Fruit fly (Drosophila melanogaster) S2 (cell line): ENCODE results near the gene wisp.

Experiments used
- CG8478 ChIP-seq: fragments of >200 bp; optimal IDR thresholded peaks from 2 replicates; lab custom pipeline; 2018
- CTCF ChIP-seq, 2 experiments: fragments of >200 bp; optimal IDR thresholded peaks; 2 replicates each; lab custom pipeline; 2018

DNA sequence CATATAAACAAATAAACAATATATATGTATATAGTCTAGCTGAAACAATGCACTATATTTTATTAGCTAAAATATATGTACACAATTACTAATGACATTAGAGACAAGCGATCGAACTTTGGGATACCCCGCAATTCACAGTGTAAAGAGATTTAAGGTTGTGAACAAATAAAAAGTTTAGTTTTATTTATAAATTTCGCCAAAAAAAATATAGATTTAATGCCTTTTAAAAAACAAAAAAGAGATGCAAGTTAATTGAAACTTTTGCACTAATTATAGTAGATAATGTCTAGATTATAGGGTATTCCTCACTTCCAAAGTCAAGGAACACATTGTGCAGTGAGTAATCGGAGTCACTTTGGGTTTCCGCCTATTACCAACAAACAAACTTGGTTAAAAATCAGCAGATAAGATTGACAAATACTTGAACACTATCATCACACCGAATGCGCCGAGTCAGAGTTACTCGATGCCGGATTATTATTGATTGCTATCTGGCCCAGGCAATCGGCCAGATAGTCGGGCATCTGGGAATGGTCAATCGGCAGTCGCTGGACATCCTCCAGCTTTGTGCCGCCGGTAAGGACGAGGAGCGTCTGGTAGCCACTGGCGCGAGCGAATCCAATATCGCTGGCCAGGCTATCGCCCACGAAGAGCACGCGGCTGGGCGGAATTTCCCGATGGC is 18.5 kb upstream of the wisp start:
- no peak for TF ChIP-seq CTCF (optimal IDR thresholded peaks at IDR 0.05; lab: Kevin White, UChicago)
- no peak for TF ChIP-seq CG8478 (lab: Kevin White, UChicago)
